Worm (Caenorhabditis elegans): ENCODE measurements around the gene ZK892.5.

ZK892.5 gene

DNA sequence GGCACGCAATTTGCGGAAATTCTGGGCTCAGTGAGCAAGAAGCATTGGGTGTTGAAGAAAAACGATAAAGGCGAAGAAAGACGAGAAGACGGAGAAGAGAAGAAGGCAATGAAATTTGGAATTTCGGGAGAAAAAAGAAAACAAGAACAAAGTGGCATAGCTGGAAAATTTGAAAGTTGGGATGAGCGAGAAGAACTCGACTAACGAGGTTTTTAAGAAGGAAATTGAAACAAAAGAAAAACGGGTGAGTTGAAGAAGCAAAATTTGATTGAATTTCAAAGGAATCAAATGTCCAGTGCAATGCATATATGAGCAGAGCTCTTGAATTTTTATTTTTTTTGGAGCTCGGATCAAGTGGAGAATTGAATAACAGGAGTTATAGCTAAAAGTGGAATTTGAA, 13.7 kb downstream of the ZK892.5 start:
- no peak for TF ChIP-seq mcd-1 (GFP tag; IDR thresholded peaks at IDR 0.05)
- TF ChIP-seq ztf-28 (GFP tag; IDR thresholded peaks at IDR 0.05): no peak
- no peak for TF ChIP-seq lir-1 (GFP tag; conservative IDR thresholded peaks at IDR 0.05)
- no peak for TF ChIP-seq egl-44 (GFP tag; IDR thresholded peaks at IDR 0.05)
- no peak for TF ChIP-seq snpc-1.3 (tag; optimal IDR thresholded peaks at IDR 0.05; ENCODE audit: insufficient read depth)
- TF ChIP-seq tbp1 (GFP tag; optimal IDR thresholded peaks at IDR 0.05): no peak
- no peak for TF ChIP-seq bed-2 (GFP tag; IDR thresholded peaks at IDR 0.05)
- TF ChIP-seq T07F8.4 (tag; optimal IDR thresholded peaks at IDR 0.05): no peak
- no peak for TF ChIP-seq F10E7.11 (tag; optimal IDR thresholded peaks at IDR 0.05)
- no peak for TF ChIP-seq ztf-26 (tag; optimal IDR thresholded peaks at IDR 0.05)
- no peak for TF ChIP-seq pbrm-1 (GFP tag; IDR thresholded peaks at IDR 0.05)
- no peak for TF ChIP-seq D2030.7 (GFP tag; IDR thresholded peaks at IDR 0.05)

DNA sequence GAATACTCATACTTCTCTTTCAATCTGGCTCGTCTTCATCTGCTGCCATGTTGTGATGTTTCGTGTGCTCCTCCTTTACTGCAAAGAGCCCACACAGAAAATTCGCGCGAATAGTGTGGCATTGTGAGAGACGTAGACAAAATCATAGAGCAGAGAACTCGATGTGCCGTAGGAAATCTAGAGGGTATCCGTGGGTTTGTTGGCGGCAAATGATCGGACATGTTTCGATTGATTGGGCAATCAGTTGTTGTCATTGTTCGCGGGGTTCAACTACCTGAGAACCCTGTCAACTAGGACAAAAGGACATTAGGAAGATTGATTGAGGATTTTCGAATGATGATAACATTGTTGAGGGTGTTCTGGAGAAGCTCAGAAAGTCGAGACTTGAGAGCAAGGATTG, 17.0 kb downstream of the ZK892.5 start:
- TF ChIP-seq attf-6 (GFP tag; IDR thresholded peaks at IDR 0.05): no peak
- TF ChIP-seq Y95B8A.8 (GFP tag; IDR thresholded peaks at IDR 0.05): no peak
- TF ChIP-seq B0336.3 (GFP tag; IDR thresholded peaks at IDR 0.05): no peak
- no peak for TF ChIP-seq Y56A3A.18 (GFP tag; IDR thresholded peaks at IDR 0.05)
- no peak for TF ChIP-seq nhr-179 (tag; optimal IDR thresholded peaks at IDR 0.05)
- no peak for TF ChIP-seq akir-1 (GFP tag; optimal IDR thresholded peaks at IDR 0.05)
- no peak for TF ChIP-seq rpc-1 (optimal IDR thresholded peaks at IDR 0.05)
- TF ChIP-seq rpc-1 (tag; optimal IDR thresholded peaks at IDR 0.05): no peak
- no peak for TF ChIP-seq athp-1 (tag; optimal IDR thresholded peaks at IDR 0.05)
- no peak for TF ChIP-seq zim-3 (tag; optimal IDR thresholded peaks at IDR 0.05)
- TF ChIP-seq nhr-90 (tag; optimal IDR thresholded peaks at IDR 0.05): no peak
- no peak for TF ChIP-seq Y79H2A.3 (GFP tag; conservative IDR thresholded peaks at IDR 0.05)
- no peak for TF ChIP-seq F57C9.4 (tag; optimal IDR thresholded peaks at IDR 0.05)
- TF ChIP-seq C17E4.6 (GFP tag; IDR thresholded peaks at IDR 0.05): no peak
- no peak for TF ChIP-seq F33H1.4 (GFP tag; IDR thresholded peaks at IDR 0.05)
- no peak for TF ChIP-seq rcor-1 (GFP tag; IDR thresholded peaks at IDR 0.05)

ce11 chrII:10028195-10028594, 20.2 kb downstream of the ZK892.5 start, which contains the start of gene F52H3.6:
F52H3.6 (minus strand) TSS chrII:10028422.
- TF ChIP-seq nhr-80 (tag; optimal IDR thresholded peaks at IDR 0.05) (peak; percentile 33), Y79H2A.3 (GFP tag; conservative IDR thresholded peaks at IDR 0.05) (no peak)

DNA sequence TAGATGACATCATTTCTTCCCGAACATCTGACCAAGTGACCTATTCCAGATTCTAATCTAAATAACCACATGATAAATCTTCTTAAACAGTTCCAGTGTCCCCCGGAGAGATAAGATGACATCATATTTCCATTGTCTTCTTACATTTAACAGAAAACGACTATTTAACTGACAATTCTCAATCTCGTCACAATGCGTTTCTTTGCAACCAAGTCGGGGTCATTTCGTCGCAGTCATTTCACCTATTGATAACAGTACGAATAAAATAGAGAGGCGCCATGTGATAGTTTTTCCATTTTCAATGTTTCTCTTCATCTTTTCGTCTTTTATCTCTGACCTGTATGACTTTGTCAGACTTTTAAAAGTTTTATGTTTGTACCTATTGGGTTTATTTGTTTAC, 21.0 kb downstream of the ZK892.5 start:
- TF ChIP-seq cebp-1 (GFP tag; IDR thresholded peaks at IDR 0.05): no peak
- TF ChIP-seq cebp-1 (tag; optimal IDR thresholded peaks at IDR 0.05): peak; percentile 40
- TF ChIP-seq tbp1 (GFP tag; optimal IDR thresholded peaks at IDR 0.05): peak; percentile 5
- peak; percentile 52 for TF ChIP-seq attf-5 (GFP tag; optimal IDR thresholded peaks at IDR 0.05)
- no peak for TF ChIP-seq ceh-27 (GFP tag; optimal IDR thresholded peaks at IDR 0.05)
- TF ChIP-seq egl-44 (GFP tag; IDR thresholded peaks at IDR 0.05): no peak
- TF ChIP-seq C06A6.2 (GFP tag; conservative IDR thresholded peaks at IDR 0.05): 0 out of 2 replicates have a peak, but pooled peaks have one; percentile 26
- no peak for TF ChIP-seq F23B12.7 (tag; optimal IDR thresholded peaks at IDR 0.05; ENCODE audit: insufficient read depth)
- TF ChIP-seq nhr-80 (tag; optimal IDR thresholded peaks at IDR 0.05): peak; percentile 59
- TF ChIP-seq rcor-1 (GFP tag; IDR thresholded peaks at IDR 0.05): no peak
- no peak for TF ChIP-seq attf-6 (GFP tag; IDR thresholded peaks at IDR 0.05)
- peak; percentile 12 for TF ChIP-seq somi-1 (GFP tag; optimal IDR thresholded peaks at IDR 0.05)
- TF ChIP-seq ets-4 (GFP tag; optimal IDR thresholded peaks at IDR 0.05): no peak
- no peak for TF ChIP-seq bed-1 (GFP tag; IDR thresholded peaks at IDR 0.05)
- TF ChIP-seq atf-7 (tag; optimal IDR thresholded peaks at IDR 0.05): peak; percentile 75
- TF ChIP-seq ztf-26 (tag; optimal IDR thresholded peaks at IDR 0.05): peak; percentile 43

Data from whole organism, young adult.